Worm (Caenorhabditis elegans): ENCODE results near the gene trd-1.

trd-1 gene

DNA sequence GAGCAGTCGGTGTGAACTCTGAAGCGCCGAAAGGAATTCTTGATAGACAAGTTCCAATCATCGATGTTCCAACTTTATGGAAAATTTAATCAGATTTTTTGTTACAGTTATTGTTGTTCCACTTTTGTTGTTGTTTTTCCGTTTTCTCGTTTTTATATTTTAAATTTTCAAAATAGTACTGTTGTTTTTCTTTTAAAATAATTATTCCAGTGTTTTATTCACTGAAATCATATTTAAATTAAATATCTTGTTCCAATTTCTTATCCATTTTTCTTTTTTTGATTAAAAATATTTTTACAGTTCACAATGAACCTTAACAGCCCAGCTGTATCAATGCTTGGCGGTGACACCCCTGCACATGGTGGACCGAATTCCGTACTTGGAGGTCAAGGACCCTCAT is 2.3 kb upstream of the trd-1 start, which contains the start of gene tbp-1:
Gene tbp-1, plus strand, starts transcription at position 301 of the 400 bp plus-strand sequence.
- TF ChIP-seq nhr-12 (tag; optimal IDR thresholded peaks at IDR 0.05) (no peak), R02D3.7 (tag; optimal IDR thresholded peaks at IDR 0.05) (no peak), nhr-11 (tag; optimal IDR thresholded peaks at IDR 0.05) (no peak), elt-2 (tag; optimal IDR thresholded peaks at IDR 0.05) (no peak), nhr-28 (tag; optimal IDR thresholded peaks at IDR 0.05) (no peak), lsy-12 (tag; optimal IDR thresholded peaks at IDR 0.05) (no peak), fkh-2 (tag; optimal IDR thresholded peaks at IDR 0.05) (no peak), nhr-237 (tag; optimal IDR thresholded peaks at IDR 0.05) (no peak), eor-1 (tag; optimal IDR thresholded peaks at IDR 0.05) (no peak), pha-4 (tag; optimal IDR thresholded peaks at IDR 0.05) (no peak), unc-62 (GFP tag; optimal IDR thresholded peaks at IDR 0.05) (no peak)

DNA sequence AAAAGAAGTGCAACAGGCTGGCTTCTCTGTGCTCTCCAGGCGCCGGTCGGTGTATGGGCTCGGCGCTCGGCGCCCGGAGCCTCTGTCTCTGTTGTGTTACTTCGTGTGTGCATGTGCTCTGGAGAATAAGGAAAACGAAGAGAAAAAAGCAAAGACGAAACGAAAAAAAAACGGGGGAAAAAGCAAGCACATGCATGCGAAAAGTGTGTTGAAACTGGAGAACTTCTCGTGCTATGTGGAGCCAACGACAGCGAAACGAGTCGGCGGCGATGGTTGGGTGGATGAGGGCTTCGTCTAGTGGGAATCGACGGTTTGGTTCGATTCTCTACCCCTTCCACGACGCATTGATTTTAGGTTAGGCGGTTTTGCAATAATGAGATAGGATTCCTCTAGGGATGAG is 1.3 kb downstream of the trd-1 start:
- TF ChIP-seq elt-3 (tag; optimal IDR thresholded peaks at IDR 0.05), result no peak
- peak; percentile 39 for TF ChIP-seq snpc-4 (tag; optimal IDR thresholded peaks at IDR 0.05)
- no peak for TF ChIP-seq nhr-25 (tag; optimal IDR thresholded peaks at IDR 0.05)
- no peak for TF ChIP-seq nhr-12 (tag; optimal IDR thresholded peaks at IDR 0.05)
- TF ChIP-seq unc-39 (tag; optimal IDR thresholded peaks at IDR 0.05), result no peak
- no peak for TF ChIP-seq nhr-23 (tag; optimal IDR thresholded peaks at IDR 0.05)
- TF ChIP-seq zag-1 (tag; optimal IDR thresholded peaks at IDR 0.05), result no peak
- TF ChIP-seq nhr-43 (tag; optimal IDR thresholded peaks at IDR 0.05; ENCODE audit: poor library complexity, severe bottlenecking), result no peak
- peak; percentile 44 for TF ChIP-seq pha-4 (tag; optimal IDR thresholded peaks at IDR 0.05)
- no peak for TF ChIP-seq nhr-28 (tag; optimal IDR thresholded peaks at IDR 0.05)
- TF ChIP-seq nhr-76 (tag; optimal IDR thresholded peaks at IDR 0.05), result no peak
- no peak for TF ChIP-seq daf-12 (tag; optimal IDR thresholded peaks at IDR 0.05)
- TF ChIP-seq ceh-16 (tag; optimal IDR thresholded peaks at IDR 0.05), result no peak
- no peak for TF ChIP-seq fkh-2 (tag; optimal IDR thresholded peaks at IDR 0.05)
- TF ChIP-seq elt-1 (tag; optimal IDR thresholded peaks at IDR 0.05), result no peak
- TF ChIP-seq tbx-2 (tag; optimal IDR thresholded peaks at IDR 0.05), result no peak
- TF ChIP-seq jun-1 (tag; optimal IDR thresholded peaks at IDR 0.05), result no peak
- TF ChIP-seq hmg-11 (tag; optimal IDR thresholded peaks at IDR 0.05), result peak; percentile 50
- no peak for TF ChIP-seq egl-5 (tag; optimal IDR thresholded peaks at IDR 0.05)
- no peak for TF ChIP-seq ztf-4 (tag; optimal IDR thresholded peaks at IDR 0.05)
- TF ChIP-seq mdl-1 (tag; optimal IDR thresholded peaks at IDR 0.05), result peak; percentile 9
- TF ChIP-seq ZK546.5 (tag; optimal IDR thresholded peaks at IDR 0.05), result no peak
- TF ChIP-seq aly-2 (tag; optimal IDR thresholded peaks at IDR 0.05), result no peak
- TF ChIP-seq ama-1 (optimal IDR thresholded peaks at IDR 0.05), result no peak
- TF ChIP-seq nhr-67 (tag; optimal IDR thresholded peaks at IDR 0.05), result no peak
- no peak for TF ChIP-seq fos-1 (tag; optimal IDR thresholded peaks at IDR 0.05)
- TF ChIP-seq R02D3.7 (tag; optimal IDR thresholded peaks at IDR 0.05), result no peak
- no peak for TF ChIP-seq sea-2 (GFP tag; optimal IDR thresholded peaks at IDR 0.05)
- peak; percentile 12 for TF ChIP-seq lin-39 (tag; optimal IDR thresholded peaks at IDR 0.05)
- TF ChIP-seq lin-15B (tag; optimal IDR thresholded peaks at IDR 0.05), result no peak
- peak; percentile 40 for TF ChIP-seq pqm-1 (tag; optimal IDR thresholded peaks at IDR 0.05)
- no peak for TF ChIP-seq mml-1 (tag; optimal IDR thresholded peaks at IDR 0.05)
- TF ChIP-seq ceh-9 (tag; optimal IDR thresholded peaks at IDR 0.05), result no peak
- TF ChIP-seq nhr-77 (tag; optimal IDR thresholded peaks at IDR 0.05), result no peak
- TF ChIP-seq nfya-1 (tag; optimal IDR thresholded peaks at IDR 0.05; ENCODE audit: insufficient read depth), result peak; percentile 63
- no peak for TF ChIP-seq nhr-11 (tag; optimal IDR thresholded peaks at IDR 0.05)
- TF ChIP-seq nhr-237 (tag; optimal IDR thresholded peaks at IDR 0.05), result no peak
- no peak for TF ChIP-seq unc-62 (GFP tag; optimal IDR thresholded peaks at IDR 0.05)
- TF ChIP-seq ztf-11 (tag; optimal IDR thresholded peaks at IDR 0.05), result no peak
- TF ChIP-seq ceh-28 (tag; optimal IDR thresholded peaks at IDR 0.05), result no peak
- TF ChIP-seq skn-1 (tag; optimal IDR thresholded peaks at IDR 0.05), result no peak
- no peak for TF ChIP-seq egl-27 (tag; optimal IDR thresholded peaks at IDR 0.05)
- TF ChIP-seq lsy-12 (tag; optimal IDR thresholded peaks at IDR 0.05), result peak; percentile 64
- TF ChIP-seq eor-1 (tag; optimal IDR thresholded peaks at IDR 0.05), result no peak
- no peak for TF ChIP-seq fkh-10 (GFP tag; optimal IDR thresholded peaks at IDR 0.05)
- no peak for TF ChIP-seq ceh-82 (tag; optimal IDR thresholded peaks at IDR 0.05)
- peak; percentile 60 for TF ChIP-seq elt-2 (tag; optimal IDR thresholded peaks at IDR 0.05)

All from whole organism, L3 larva.